Fruit fly (Drosophila melanogaster) whole organism, embryonic: Measurements from ENCODE around the gene Hr78.

ENCODE experiments used
- ATbp ChIP-seq: fragments of 200-800 bp; sonication (Bioruptor generic); optimal IDR thresholded peaks from 2 replicates; lab custom pipeline; 2017; ENCODE audit warnings: missing biosample characterization, mild to moderate bottlenecking, missing genetic modification characterization, missing genetic modification reagents
- Atf3 ChIP-seq: fragments of 200-800 bp; sonication (Bioruptor generic); optimal IDR thresholded peaks from 3 replicates; lab custom pipeline; 2016; ENCODE audit warnings: missing biosample characterization, missing genetic modification characterization
- B-H1 ChIP-seq: fragments of 200-800 bp; sonication (Bioruptor generic); IDR thresholded peaks from 3 replicates; pipeline ENCODE4 v1.3.6; 2022; ENCODE audit warnings: missing biosample characterization, missing genetic modification characterization
- B-H2 ChIP-seq: fragments of 200-800 bp; sonication (Bioruptor generic); optimal IDR thresholded peaks from 2 replicates; lab custom pipeline; 2018; ENCODE audit warnings: missing biosample characterization, mild to moderate bottlenecking, missing genetic modification characterization
- CG10209 ChIP-seq: fragments of 200-800 bp; sonication (Bioruptor generic); optimal IDR thresholded peaks from 3 replicates; lab custom pipeline; 2017; ENCODE audit warnings: missing biosample characterization, mild to moderate bottlenecking, missing genetic modification characterization, missing genetic modification reagents
- CG1233 ChIP-seq: fragments of 200-800 bp; sonication (Bioruptor generic); optimal IDR thresholded peaks from 4 replicates; lab custom pipeline; 2018; ENCODE audit warnings: missing biosample characterization, mild to moderate bottlenecking, missing genetic modification characterization
- CG14965 ChIP-seq: fragments of 200-800 bp; sonication (Bioruptor generic); optimal IDR thresholded peaks from 2 replicates; lab custom pipeline; 2016; ENCODE audit warnings: missing biosample characterization, missing genetic modification characterization, borderline replicate concordance
- CG15514 ChIP-seq: fragments of 200-800 bp; sonication (Bioruptor generic); optimal IDR thresholded peaks from 3 replicates; lab custom pipeline; 2017; ENCODE audit warnings: missing biosample characterization, missing genetic modification characterization, mild to moderate bottlenecking, moderate library complexity, missing genetic modification reagents
- CG16779 ChIP-seq: fragments of 200-800 bp; sonication (Bioruptor generic); IDR thresholded peaks from 2 replicates; pipeline ENCODE4 v1.3.6; 2022; ENCODE audit warnings: missing biosample characterization, missing genetic modification characterization
- CG16813 ChIP-seq: fragments of 200-800 bp; sonication (Bioruptor generic); IDR thresholded peaks from 3 replicates; pipeline ENCODE4 v1.3.6; 2022; ENCODE audit warnings: missing biosample characterization, missing genetic modification characterization; ENCODE audit not compliant: partially characterized antibody
- CG17568 ChIP-seq: fragments of 200-800 bp; sonication (Bioruptor generic); optimal IDR thresholded peaks from 2 replicates; lab custom pipeline; 2018; ENCODE audit warnings: missing biosample characterization, mild to moderate bottlenecking, missing genetic modification characterization, moderate library complexity
- CG17829 ChIP-seq: fragments of 200-800 bp; optimal IDR thresholded peaks from 2 replicates; lab custom pipeline; 2019; ENCODE audit warnings: missing biosample characterization, mild to moderate bottlenecking, missing genetic modification characterization, moderate library complexity
- CG18262 ChIP-seq: fragments of 200-800 bp; optimal IDR thresholded peaks from 3 replicates; lab custom pipeline; 2019; ENCODE audit warnings: missing biosample characterization, mild to moderate bottlenecking, missing genetic modification characterization, moderate library complexity
- CG18476 ChIP-seq: fragments of 200-800 bp; sonication (Bioruptor generic); optimal IDR thresholded peaks from 2 replicates; lab custom pipeline; 2016; ENCODE audit warnings: missing biosample characterization, mild to moderate bottlenecking, missing genetic modification characterization
- CG31365 ChIP-seq: fragments of 200-800 bp; sonication (Bioruptor generic); optimal IDR thresholded peaks from 2 replicates; lab custom pipeline; 2018; ENCODE audit warnings: missing biosample characterization, mild to moderate bottlenecking, missing genetic modification characterization
- CG31441 ChIP-seq: fragments of 200-800 bp; sonication (Bioruptor generic); IDR thresholded peaks from 2 replicates; pipeline ENCODE4 v1.3.6; 2022; ENCODE audit warnings: missing biosample characterization, missing genetic modification characterization
- CG43689 ChIP-seq: fragments of 200-800 bp; sonication (Bioruptor generic); IDR thresholded peaks from 2 replicates; pipeline ENCODE4 v1.3.6; 2022; ENCODE audit warnings: missing biosample characterization, missing genetic modification characterization
- CG4404 ChIP-seq: fragments of 200-800 bp; sonication (Bioruptor generic); IDR thresholded peaks from 2 replicates; pipeline ENCODE4 v1.3.6; 2022; ENCODE audit warnings: missing biosample characterization, missing genetic modification characterization
- CG4730 ChIP-seq: fragments of 200-800 bp; sonication (Bioruptor generic); IDR thresholded peaks from 2 replicates; pipeline ENCODE4 v1.3.6; 2022; ENCODE audit warnings: missing biosample characterization, missing genetic modification characterization
- CG6854 ChIP-seq: fragments of 200-800 bp; sonication (Bioruptor generic); optimal IDR thresholded peaks from 3 replicates; lab custom pipeline; 2017; ENCODE audit warnings: missing biosample characterization, mild to moderate bottlenecking, missing genetic modification characterization
- CG7372 ChIP-seq: fragments of 200-800 bp; sonication (Bioruptor generic); IDR thresholded peaks from 2 replicates; pipeline ENCODE4 v1.3.6; 2022; ENCODE audit warnings: missing biosample characterization, missing genetic modification characterization
- CG9932 ChIP-seq: fragments of 200-800 bp; sonication (Bioruptor generic); IDR thresholded peaks from 2 replicates; pipeline ENCODE4 v1.3.6; 2022; ENCODE audit warnings: missing biosample characterization, missing genetic modification characterization
- Dbx ChIP-seq: fragments of 200-800 bp; sonication (Bioruptor generic); IDR thresholded peaks from 3 replicates; pipeline ENCODE4 v1.3.6; 2022; ENCODE audit warnings: missing biosample characterization, missing genetic modification characterization
- Doc2 ChIP-seq: fragments of 200-800 bp; sonication (Bioruptor generic); IDR thresholded peaks from 2 replicates; pipeline ENCODE4 v1.3.6; 2022; ENCODE audit warnings: missing biosample characterization, missing genetic modification characterization
- E2f2 ChIP-seq: fragments of 200-800 bp; sonication (Bioruptor generic); IDR thresholded peaks from 2 replicates; pipeline ENCODE4 v1.3.6; 2022; ENCODE audit warnings: missing biosample characterization, missing genetic modification characterization
- Eip74EF ChIP-seq, 2 experiments: fragments of 200-800 bp in 1 of 2; fragments of >200 bp in 1 of 2; sonication (Bioruptor generic) in 1 of 2; optimal IDR thresholded peaks; 2 replicates each; lab custom pipeline; 2017 to 2019; ENCODE audit warnings: missing biosample characterization in 2 of 2, missing genetic modification characterization in 2 of 2, mild to moderate bottlenecking in 1 of 2, moderate library complexity in 1 of 2
- Hey ChIP-seq: fragments of 200-800 bp; sonication (Bioruptor generic); optimal IDR thresholded peaks from 3 replicates; lab custom pipeline; 2018; ENCODE audit warnings: missing biosample characterization, mild to moderate bottlenecking, missing genetic modification characterization
- Hr39 ChIP-seq: fragments of >200 bp; optimal IDR thresholded peaks from 2 replicates; lab custom pipeline; 2017
- Nf-YC ChIP-seq: fragments of 200-800 bp; optimal IDR thresholded peaks from 3 replicates; lab custom pipeline; 2019; ENCODE audit warnings: missing biosample characterization, mild to moderate bottlenecking, missing genetic modification characterization, moderate library complexity
- Oaz ChIP-seq: fragments of 200-800 bp; sonication (Bioruptor generic); IDR thresholded peaks from 2 replicates; pipeline ENCODE4 v1.3.6; 2022; ENCODE audit warnings: missing biosample characterization, missing genetic modification characterization
- Sox100B ChIP-seq: fragments of 200-800 bp; sonication (Bioruptor generic); optimal IDR thresholded peaks from 3 replicates; lab custom pipeline; 2018; ENCODE audit warnings: missing biosample characterization, mild to moderate bottlenecking, missing genetic modification characterization
- TFAM ChIP-seq: fragments of 200-800 bp; sonication (Bioruptor generic); optimal IDR thresholded peaks from 2 replicates; lab custom pipeline; 2017; ENCODE audit warnings: missing biosample characterization, missing genetic modification characterization, inconsistent platforms
- amos ChIP-seq: fragments of 200-800 bp; sonication (Bioruptor generic); IDR thresholded peaks from 2 replicates; pipeline ENCODE4 v1.3.6; 2022; ENCODE audit warnings: missing biosample characterization, missing genetic modification characterization; ENCODE audit not compliant: partially characterized antibody
- bcd ChIP-seq: fragments of 200-800 bp; sonication (Bioruptor generic); optimal IDR thresholded peaks from 2 replicates; lab custom pipeline; 2017; ENCODE audit warnings: missing biosample characterization, mild to moderate bottlenecking, missing genetic modification characterization
- croc ChIP-seq: fragments of 200-800 bp; sonication (Bioruptor generic); conservative IDR thresholded peaks from 3 replicates; pipeline ENCODE4 v1.3.6; 2022; ENCODE audit warnings: missing biosample characterization, missing genetic modification characterization
- dm ChIP-seq: fragments of 200-800 bp; sonication (Bioruptor generic); optimal IDR thresholded peaks from 3 replicates; lab custom pipeline; 2016; ENCODE audit warnings: missing biosample characterization, missing genetic modification characterization
- fu2 ChIP-seq: fragments of 200-800 bp; sonication (Bioruptor generic); optimal IDR thresholded peaks from 2 replicates; lab custom pipeline; 2016; ENCODE audit warnings: missing biosample characterization, missing genetic modification characterization
- gsb ChIP-seq: fragments of 200-800 bp; sonication (Bioruptor generic); IDR thresholded peaks from 2 replicates; pipeline ENCODE4 v1.3.6; 2022; ENCODE audit warnings: missing biosample characterization, missing genetic modification characterization
- ham ChIP-seq: fragments of 200-800 bp; sonication (Bioruptor generic); IDR thresholded peaks from 2 replicates; pipeline ENCODE4 v1.3.6; 2022; ENCODE audit warnings: missing biosample characterization, missing genetic modification characterization
- ken ChIP-seq: fragments of 200-800 bp; sonication (Bioruptor generic); IDR thresholded peaks from 3 replicates; pipeline ENCODE4 v1.3.6; 2022; ENCODE audit warnings: missing biosample characterization, missing genetic modification characterization
- knrl ChIP-seq: fragments of 200-800 bp; sonication (Bioruptor generic); IDR thresholded peaks from 3 replicates; pipeline ENCODE4 v1.3.6; 2022; ENCODE audit warnings: missing biosample characterization, missing genetic modification characterization; ENCODE audit not compliant: partially characterized antibody
- lab ChIP-seq: fragments of 200-800 bp; sonication (Bioruptor generic); optimal IDR thresholded peaks from 3 replicates; lab custom pipeline; 2017; ENCODE audit warnings: missing biosample characterization, missing genetic modification characterization, mild to moderate bottlenecking, moderate library complexity, missing genetic modification reagents
- lmd ChIP-seq: fragments of 200-800 bp; sonication (Bioruptor generic); IDR thresholded peaks from 2 replicates; pipeline ENCODE4 v1.3.6; 2022; ENCODE audit warnings: missing biosample characterization, missing genetic modification characterization
- mirr ChIP-seq: fragments of 200-800 bp; sonication (Bioruptor generic); optimal IDR thresholded peaks from 3 replicates; lab custom pipeline; 2018; ENCODE audit warnings: missing biosample characterization, mild to moderate bottlenecking, missing genetic modification characterization
- nmo ChIP-seq: fragments of 200-800 bp; sonication (Bioruptor generic); optimal IDR thresholded peaks from 2 replicates; lab custom pipeline; 2018; ENCODE audit warnings: missing biosample characterization, mild to moderate bottlenecking, missing genetic modification characterization, moderate library complexity
- pho ChIP-seq: fragments of 200-800 bp; sonication (Bioruptor generic); optimal IDR thresholded peaks from 2 replicates; lab custom pipeline; 2016; ENCODE audit warnings: missing biosample characterization, missing genetic modification characterization
- schlank ChIP-seq: fragments of 200-800 bp; sonication (Bioruptor generic); optimal IDR thresholded peaks from 2 replicates; lab custom pipeline; 2018; ENCODE audit warnings: missing biosample characterization, mild to moderate bottlenecking, missing genetic modification characterization
- slp2 ChIP-seq: fragments of 200-800 bp; sonication (Bioruptor generic); optimal IDR thresholded peaks from 2 replicates; lab custom pipeline; 2016; ENCODE audit warnings: missing biosample characterization, missing genetic modification characterization
- stc ChIP-seq: fragments of 200-800 bp; sonication (Bioruptor generic); IDR thresholded peaks from 2 replicates; pipeline ENCODE4 v1.3.6; 2022; ENCODE audit warnings: missing biosample characterization, missing genetic modification characterization
- tna ChIP-seq: fragments of 200-800 bp; sonication (Bioruptor generic); IDR thresholded peaks from 2 replicates; pipeline ENCODE4 v1.3.6; 2022; ENCODE audit warnings: missing biosample characterization, missing genetic modification characterization; ENCODE audit not compliant: partially characterized antibody
- unc-4 ChIP-seq: fragments of 200-800 bp; sonication (Bioruptor generic); IDR thresholded peaks from 2 replicates; pipeline ENCODE4 v1.3.6; 2022; ENCODE audit warnings: missing biosample characterization, missing genetic modification characterization; ENCODE audit not compliant: partially characterized antibody
- zen2 ChIP-seq: fragments of 200-800 bp; sonication (Bioruptor generic); IDR thresholded peaks from 3 replicates; pipeline ENCODE4 v1.3.6; 2022; ENCODE audit warnings: missing biosample characterization, missing genetic modification characterization; ENCODE audit not compliant: partially characterized antibody

The Hr78 gene

DNA sequence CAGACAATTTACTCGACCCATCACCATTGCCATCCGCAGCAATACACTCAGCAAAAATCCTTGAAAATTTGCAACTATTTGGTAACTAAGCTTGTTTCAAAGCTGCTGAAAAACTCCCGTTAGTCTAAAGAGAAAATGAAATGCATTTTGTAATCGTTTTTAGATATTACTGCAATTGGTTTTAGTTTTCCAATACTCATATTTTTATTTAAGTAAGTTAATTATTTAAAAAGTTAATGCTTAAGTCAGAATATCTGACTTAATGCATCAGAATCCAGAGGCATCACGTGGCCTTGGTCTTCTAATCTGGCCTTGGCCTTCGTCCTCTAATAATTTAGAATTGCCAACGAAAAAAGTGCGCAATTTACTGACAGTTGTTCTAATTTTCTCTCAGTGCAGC is 34.4 kb downstream of the Hr78 start (continued):
- TF ChIP-seq unc-4 (GFP tag; lab: Robert Waterston, UW), result no peak
- no peak for TF ChIP-seq Dbx (GFP tag; lab: Robert Waterston, UW)
- TF ChIP-seq Doc2 (GFP tag; lab: Robert Waterston, UW), result no peak
- no peak for TF ChIP-seq lab (GFP tag; lab: Kevin White, UChicago)
- TF ChIP-seq zen2 (GFP tag; lab: Robert Waterston, UW), result no peak
- no peak for TF ChIP-seq Eip74EF (GFP tag; optimal IDR thresholded peaks at IDR 0.05; lab: Kevin White, UChicago)
- TF ChIP-seq CG7372 (GFP tag; lab: Robert Waterston, UW), result no peak
- no peak for TF ChIP-seq Nf-YC (tag; lab: Kevin White, UChicago)
- TF ChIP-seq CG14965 (GFP tag; lab: Kevin White, UChicago), result no peak
- TF ChIP-seq Oaz (GFP tag; lab: Robert Waterston, UW), result no peak
- TF ChIP-seq TFAM (GFP tag; lab: Kevin White, UChicago), result no peak
- TF ChIP-seq CG31441 (GFP tag; lab: Robert Waterston, UW), result peak; percentile 49; the same call in 1 of the 2 replicates
- TF ChIP-seq E2f2, result no peak
- no peak for TF ChIP-seq Hey
- TF ChIP-seq lmd (GFP tag; lab: Robert Waterston, UW), result no peak
- no peak for TF ChIP-seq CG9932 (GFP tag; lab: Robert Waterston, UW)
- no peak for TF ChIP-seq slp2 (GFP tag; lab: Kevin White, UChicago)
- no peak for TF ChIP-seq B-H2
- peak; percentile 73 for TF ChIP-seq CG18262 (tag; lab: Kevin White, UChicago)
- TF ChIP-seq CG16779 (GFP tag; lab: Robert Waterston, UW), result no peak
- no peak for TF ChIP-seq CG4730 (GFP tag; lab: Robert Waterston, UW)
- no peak for TF ChIP-seq CG10209 (GFP tag; lab: Kevin White, UChicago)
- no peak for TF ChIP-seq bcd (GFP tag; lab: Kevin White, UChicago)
- TF ChIP-seq CG31365 (tag; lab: Kevin White, UChicago), result no peak
- TF ChIP-seq Hr39 (lab: Kevin White, UChicago), result no peak
- TF ChIP-seq B-H1, result no peak
- no peak for TF ChIP-seq stc (GFP tag; lab: Robert Waterston, UW)
- no peak for TF ChIP-seq CG16813 (GFP tag; lab: Robert Waterston, UW)
- no peak for TF ChIP-seq dm (GFP tag; lab: Kevin White, UChicago)
- peak; percentile 64 for TF ChIP-seq nmo (GFP tag; lab: Kevin White, UChicago)
- no peak for TF ChIP-seq schlank (tag; lab: Kevin White, UChicago)
- peak; percentile 2 for TF ChIP-seq CG1233 (GFP tag; lab: Kevin White, UChicago)
- TF ChIP-seq ken (GFP tag; lab: Robert Waterston, UW), result no peak
- no peak for TF ChIP-seq fu2
- TF ChIP-seq mirr, result no peak
- TF ChIP-seq pho, result no peak
- TF ChIP-seq CG43689 (GFP tag; lab: Robert Waterston, UW), result no peak
- TF ChIP-seq CG4404 (GFP tag; lab: Robert Waterston, UW), result peak; percentile 49; the same call in 1 of the 2 replicates
- TF ChIP-seq CG17568 (GFP tag; lab: Kevin White, UChicago), result no peak
- no peak for TF ChIP-seq tna (GFP tag; lab: Robert Waterston, UW)
- no peak for TF ChIP-seq CG6854
- peak; percentile 17; the same call in 1 of the 3 replicates for TF ChIP-seq croc (GFP tag; lab: Robert Waterston, UW)
- TF ChIP-seq gsb (GFP tag; lab: Robert Waterston, UW), result no peak
- TF ChIP-seq Sox100B (GFP tag; lab: Kevin White, UChicago), result peak; percentile 42
- no peak for TF ChIP-seq ATbp (GFP tag; lab: Kevin White, UChicago)
- TF ChIP-seq amos (GFP tag; lab: Robert Waterston, UW), result no peak
- TF ChIP-seq Atf3 (GFP tag; lab: Kevin White, UChicago), result no peak
- no peak for TF ChIP-seq CG15514 (GFP tag; lab: Kevin White, UChicago)
- no peak for TF ChIP-seq ham (GFP tag; lab: Robert Waterston, UW)
- no peak for TF ChIP-seq knrl (GFP tag; lab: Robert Waterston, UW)
- peak; percentile 45 for TF ChIP-seq CG17829
- no peak for TF ChIP-seq CG18476
